Worm (Caenorhabditis elegans) whole organism, young adult: Measurements from ENCODE around the gene C07A9.9.

Source experiments
- B0035.1 ChIP-seq: sonication (generic microtip); optimal IDR thresholded peaks from 2 replicates; lab custom pipeline; 2016; ENCODE audit warnings: missing genetic modification characterization, mild to moderate bottlenecking, missing compliant biosample characterization, missing genotype, missing genetic modification reagents
- C17E4.6 ChIP-seq: fragments of 200-800 bp; sonication (Bioruptor generic); IDR thresholded peaks from 2 replicates; pipeline ENCODE4 v1.3.6; 2022; ENCODE audit warnings: missing genetic modification reagents, missing genetic modification characterization, missing compliant biosample characterization
- F22D6.2 ChIP-seq: sonication (generic microtip); optimal IDR thresholded peaks from 2 replicates; lab custom pipeline; 2016; ENCODE audit warnings: mild to moderate bottlenecking, missing genetic modification characterization, missing compliant biosample characterization
- F33H1.4 ChIP-seq: fragments of 200-800 bp; sonication (Bioruptor generic); IDR thresholded peaks from 2 replicates; pipeline ENCODE4 v1.3.6; 2022; ENCODE audit warnings: missing genetic modification reagents, missing genetic modification characterization, missing compliant biosample characterization
- K11D2.4 ChIP-seq: fragments of 200-800 bp; sonication (Bioruptor generic); IDR thresholded peaks from 2 replicates; pipeline ENCODE4 v1.3.6; 2022; ENCODE audit warnings: missing genetic modification reagents, missing genetic modification characterization, missing compliant biosample characterization
- K12H6.12 ChIP-seq: fragments of 200-800 bp; sonication (Bioruptor generic); optimal IDR thresholded peaks from 2 replicates; lab custom pipeline; 2018; ENCODE audit warnings: mild to moderate bottlenecking, missing genetic modification characterization, missing compliant biosample characterization
- Y53G8AR.9 ChIP-seq: fragments of 200-800 bp; sonication (Bioruptor generic); conservative IDR thresholded peaks from 2 replicates; pipeline ENCODE4 v1.3.6; 2022; ENCODE audit warnings: missing genetic modification reagents, missing genetic modification characterization, missing compliant biosample characterization
- Y56A3A.18 ChIP-seq: fragments of 200-800 bp; sonication (Bioruptor generic); IDR thresholded peaks from 2 replicates; pipeline ENCODE4 v1.3.6; 2022; ENCODE audit warnings: missing genetic modification reagents, missing genetic modification characterization, missing compliant biosample characterization
- Y95B8A.8 ChIP-seq: fragments of 200-800 bp; sonication (Bioruptor generic); IDR thresholded peaks from 2 replicates; pipeline ENCODE4 v1.3.6; 2022; ENCODE audit warnings: missing genetic modification reagents, missing genetic modification characterization, missing compliant biosample characterization
- ZK185.1 ChIP-seq: sonication (generic microtip); optimal IDR thresholded peaks from 2 replicates; lab custom pipeline; 2016; ENCODE audit warnings: mild to moderate bottlenecking, missing genetic modification characterization, missing compliant biosample characterization; ENCODE audit not compliant: poor library complexity, severe bottlenecking
- akir-1 ChIP-seq: fragments of 200-800 bp; sonication (Bioruptor generic); optimal IDR thresholded peaks from 2 replicates; lab custom pipeline; 2018; ENCODE audit warnings: mild to moderate bottlenecking, missing genetic modification characterization, moderate library complexity, missing compliant biosample characterization
- attf-5 ChIP-seq: fragments of 200-800 bp; sonication (Bioruptor generic); optimal IDR thresholded peaks from 2 replicates; lab custom pipeline; 2018; ENCODE audit warnings: mild to moderate bottlenecking, missing genetic modification characterization, missing compliant biosample characterization
- attf-6 ChIP-seq: fragments of 200-800 bp; sonication (Bioruptor generic); IDR thresholded peaks from 2 replicates; pipeline ENCODE4 v1.3.6; 2022; ENCODE audit warnings: missing genetic modification reagents, missing genetic modification characterization, missing compliant biosample characterization
- ccch-3 ChIP-seq: fragments of 200-800 bp; sonication (Bioruptor generic); optimal IDR thresholded peaks from 2 replicates; lab custom pipeline; 2018; ENCODE audit warnings: mild to moderate bottlenecking, missing genetic modification characterization, missing compliant biosample characterization
- cebp-1 ChIP-seq, 2 experiments: fragments of 200-800 bp in 1 of 2; sonication (Bioruptor generic) in 1 of 2; sonication (generic microtip) in 1 of 2; IDR thresholded peaks in 1 of 2; optimal IDR thresholded peaks in 1 of 2; 2 replicates each; pipeline versions ENCODE4 v1.3.6 to Lab custom; 2017 to 2022; ENCODE audit warnings: missing compliant biosample characterization in 2 of 2, missing genetic modification characterization in 2 of 2, mild to moderate bottlenecking in 1 of 2, missing genetic modification reagents in 1 of 2, moderate library complexity in 1 of 2
- ceh-58 ChIP-seq: fragments of 200-800 bp; sonication (Bioruptor generic); IDR thresholded peaks from 2 replicates; pipeline ENCODE4 v1.3.6; 2022; ENCODE audit warnings: missing genetic modification characterization, missing compliant biosample characterization
- die-1 ChIP-seq: sonication (generic microtip); optimal IDR thresholded peaks from 2 replicates; lab custom pipeline; 2016; ENCODE audit warnings: missing genotype, mild to moderate bottlenecking, missing genetic modification characterization, missing compliant biosample characterization
- dpl-1 ChIP-seq: fragments of 150-350 bp; optimal IDR thresholded peaks from 2 replicates; lab custom pipeline; 2014; ENCODE audit warnings: missing biosample characterization, missing genetic modification reagents, missing genetic modification characterization
- egl-44 ChIP-seq: fragments of 200-800 bp; sonication (Bioruptor generic); IDR thresholded peaks from 2 replicates; pipeline ENCODE4 v1.3.6; 2022; ENCODE audit warnings: missing genetic modification reagents, missing genetic modification characterization, missing compliant biosample characterization
- egrh-3 ChIP-seq: fragments of 200-800 bp; sonication (Bioruptor generic); IDR thresholded peaks from 2 replicates; pipeline ENCODE4 v1.3.6; 2022; ENCODE audit warnings: missing genetic modification reagents, missing genetic modification characterization, missing compliant biosample characterization
- fkh-3 ChIP-seq: sonication (generic microtip); optimal IDR thresholded peaks from 2 replicates; lab custom pipeline; 2016; ENCODE audit warnings: mild to moderate bottlenecking, missing genetic modification characterization, missing compliant biosample characterization
- him-1 ChIP-seq: sonication (generic microtip); optimal IDR thresholded peaks from 2 replicates; lab custom pipeline; 2016; ENCODE audit warnings: missing genotype, missing genetic modification reagents, missing genetic modification characterization, missing compliant biosample characterization
- hlh-26 ChIP-seq: fragments of 200-800 bp; sonication (Bioruptor generic); conservative IDR thresholded peaks from 2 replicates; pipeline ENCODE4 v1.3.6; 2022; ENCODE audit warnings: missing genetic modification reagents, missing genetic modification characterization, missing compliant biosample characterization
- hmg-1.2 ChIP-seq: fragments of 200-800 bp; sonication (Bioruptor generic); IDR thresholded peaks from 2 replicates; pipeline ENCODE4 v1.3.6; 2022; ENCODE audit warnings: missing genetic modification reagents, missing genetic modification characterization, missing compliant biosample characterization
- hrde-1 ChIP-seq: sonication (generic microtip); optimal IDR thresholded peaks from 2 replicates; lab custom pipeline; 2016; ENCODE audit warnings: missing genetic modification characterization, mild to moderate bottlenecking, missing compliant biosample characterization, moderate library complexity, missing genotype, missing genetic modification reagents, borderline replicate concordance
- hsf-1 ChIP-seq: fragments of 200-800 bp; sonication (Bioruptor generic); IDR thresholded peaks from 2 replicates; pipeline ENCODE4 v1.3.6; 2022; ENCODE audit warnings: missing genetic modification reagents, missing genetic modification characterization, missing compliant biosample characterization
- lin-35 ChIP-seq, 3 experiments: fragments of 150-350 bp in 2 of 3; sonication (generic microtip) in 1 of 3; optimal IDR thresholded peaks; 2 replicates each; lab custom pipeline; 2014 to 2018; ENCODE audit warnings: missing biosample characterization in 3 of 3, missing genetic modification characterization in 3 of 3, missing genetic modification reagents in 3 of 3
- lir-1 ChIP-seq: fragments of 200-800 bp; sonication (Bioruptor generic); conservative IDR thresholded peaks from 2 replicates; pipeline ENCODE4 v1.3.6; 2022; ENCODE audit warnings: missing genetic modification reagents, missing genetic modification characterization, missing compliant biosample characterization
- lsl-1 ChIP-seq: fragments of 200-800 bp; sonication (Bioruptor generic); optimal IDR thresholded peaks from 2 replicates; lab custom pipeline; 2018; ENCODE audit warnings: mild to moderate bottlenecking, missing genetic modification characterization, moderate library complexity, missing compliant biosample characterization
- lsy-27 ChIP-seq: sonication (generic microtip); optimal IDR thresholded peaks from 2 replicates; lab custom pipeline; 2017; ENCODE audit warnings: missing genetic modification characterization, mild to moderate bottlenecking, missing compliant biosample characterization, antibody characterized with exemption, missing genotype, borderline replicate concordance; ENCODE audit not compliant: insufficient read depth
- mel-28 ChIP-seq: sonication (generic microtip); optimal IDR thresholded peaks from 2 replicates; lab custom pipeline; 2016; ENCODE audit warnings: borderline replicate concordance, mild to moderate bottlenecking, missing genetic modification characterization, missing compliant biosample characterization
- mxl-1 ChIP-seq: sonication (generic microtip); optimal IDR thresholded peaks from 2 replicates; lab custom pipeline; 2016; ENCODE audit warnings: missing genetic modification characterization, missing compliant biosample characterization
- nhr-179 ChIP-seq: sonication (generic microtip); optimal IDR thresholded peaks from 2 replicates; lab custom pipeline; 2016; ENCODE audit warnings: mild to moderate bottlenecking, missing genetic modification characterization, missing compliant biosample characterization
- nhr-27 ChIP-seq: fragments of 200-800 bp; sonication (Bioruptor generic); optimal IDR thresholded peaks from 2 replicates; lab custom pipeline; 2018; ENCODE audit warnings: mild to moderate bottlenecking, missing genetic modification characterization, moderate library complexity, missing compliant biosample characterization
- nhr-80 ChIP-seq: sonication (generic microtip); optimal IDR thresholded peaks from 2 replicates; lab custom pipeline; 2016; ENCODE audit warnings: missing genetic modification characterization, missing compliant biosample characterization
- nhr-90 ChIP-seq: sonication (generic microtip); optimal IDR thresholded peaks from 2 replicates; lab custom pipeline; 2016; ENCODE audit warnings: missing genotype, mild to moderate bottlenecking, missing genetic modification characterization, missing compliant biosample characterization
- pha-4 ChIP-seq: fragments of 150-350 bp; sonication (generic microtip); optimal IDR thresholded peaks from 2 replicates; lab custom pipeline; 2014; ENCODE audit warnings: missing biosample characterization, missing genetic modification reagents, missing genetic modification characterization
- rec-8 ChIP-seq, 2 experiments: sonication (generic microtip); optimal IDR thresholded peaks; 2 replicates each; lab custom pipeline; 2016; ENCODE audit warnings: mild to moderate bottlenecking in 2 of 2, missing genetic modification characterization in 2 of 2, missing genetic modification reagents in 2 of 2, missing genotype in 2 of 2, missing biosample characterization in 1 of 2, missing compliant biosample characterization in 1 of 2, moderate library complexity in 1 of 2
- sdz-38 ChIP-seq: sonication (generic microtip); optimal IDR thresholded peaks from 2 replicates; lab custom pipeline; 2016; ENCODE audit warnings: missing genotype, missing genetic modification characterization, missing compliant biosample characterization
- snpc-1.3 ChIP-seq: sonication (generic microtip); optimal IDR thresholded peaks from 2 replicates; lab custom pipeline; 2017; ENCODE audit warnings: missing genetic modification characterization, mild to moderate bottlenecking, missing compliant biosample characterization, antibody characterized with exemption, moderate library complexity, missing genotype, missing genetic modification reagents; ENCODE audit not compliant: insufficient read depth
- tbx-9 ChIP-seq: sonication (generic microtip); optimal IDR thresholded peaks from 2 replicates; lab custom pipeline; 2016; ENCODE audit warnings: borderline replicate concordance, missing genetic modification characterization, inconsistent platforms, missing compliant biosample characterization
- zfh-2 ChIP-seq: fragments of 200-800 bp; sonication (Bioruptor generic); conservative IDR thresholded peaks from 2 replicates; pipeline ENCODE4 v1.3.6; 2022; ENCODE audit warnings: missing genetic modification reagents, missing genetic modification characterization, missing compliant biosample characterization
- ztf-18 ChIP-seq: sonication (generic microtip); optimal IDR thresholded peaks from 2 replicates; lab custom pipeline; 2016; ENCODE audit warnings: missing genotype, mild to moderate bottlenecking, missing genetic modification characterization, missing compliant biosample characterization
- ztf-22 ChIP-seq: fragments of 200-800 bp; sonication (Bioruptor generic); optimal IDR thresholded peaks from 2 replicates; lab custom pipeline; 2018; ENCODE audit warnings: mild to moderate bottlenecking, missing genetic modification characterization, moderate library complexity, missing compliant biosample characterization
- ztf-28 ChIP-seq: fragments of 200-800 bp; sonication (Bioruptor generic); IDR thresholded peaks from 2 replicates; pipeline ENCODE4 v1.3.6; 2022; ENCODE audit warnings: missing genetic modification reagents, missing genetic modification characterization, missing compliant biosample characterization

The C07A9.9 gene

ce11 chrIII:9631117-9631655, 36.3 kb downstream of the C07A9.9 start, which contains the start of gene ubc-7 (continued):
- no peak for TF ChIP-seq pha-4 (tag; lab: Kevin White, UChicago)
- peak; percentile 69 for TF ChIP-seq lsl-1 (GFP tag; lab: Kevin White, UChicago)
- TF ChIP-seq egl-44, result no peak
- no peak for TF ChIP-seq ztf-22
- no peak for TF ChIP-seq mxl-1 (tag; lab: Kevin White, UChicago)
- TF ChIP-seq attf-6 (GFP tag; lab: Robert Waterston, UW), result no peak

ce11 chrIII:9629855-9630254, 37.6 kb downstream of the C07A9.9 start, which contains the start of gene rpac-19:
Gene rpac-19 (minus strand): TSS chrIII:9629885.
- TF ChIP-seq F22D6.2, result peak; percentile 38
- TF ChIP-seq lir-1 (GFP tag; lab: Robert Waterston, UW), result no peak
- peak; percentile 90 for TF ChIP-seq Y95B8A.8 (GFP tag; lab: Robert Waterston, UW)
- TF ChIP-seq him-1, result peak; percentile 6
- TF ChIP-seq ceh-58 (GFP tag; lab: Robert Waterston, UW), result no peak
- peak in 2 of 3 experiments; percentile 23 to 79 for TF ChIP-seq lin-35 (GFP tag; optimal IDR thresholded peaks at IDR 0.05; lab: Kevin White, UChicago)
- peak; percentile 66 for TF ChIP-seq F33H1.4 (GFP tag; lab: Robert Waterston, UW)
- TF ChIP-seq hsf-1 (GFP tag; lab: Robert Waterston, UW), result peak; percentile 80
- peak; percentile 53 for TF ChIP-seq snpc-1.3 (tag; lab: Kevin White, UChicago)
- peak; percentile 28 for TF ChIP-seq die-1 (tag; lab: Kevin White, UChicago)
- peak; percentile 79 for TF ChIP-seq hrde-1
- peak in 1 of 2 experiments; percentile 57 for TF ChIP-seq rec-8 (tag; optimal IDR thresholded peaks at IDR 0.05; lab: Kevin White, UChicago)
- TF ChIP-seq ztf-18 (tag; lab: Kevin White, UChicago), result peak; percentile 75
- TF ChIP-seq nhr-80 (tag; lab: Kevin White, UChicago), result peak; percentile 62
- TF ChIP-seq ccch-3, result no peak
- TF ChIP-seq zfh-2, result no peak
- no peak for TF ChIP-seq akir-1 (GFP tag; lab: Kevin White, UChicago)
- peak; percentile 28 for TF ChIP-seq nhr-90 (tag; lab: Kevin White, UChicago)
- TF ChIP-seq ztf-28 (GFP tag; lab: Robert Waterston, UW), result no peak
- peak; percentile 10 for TF ChIP-seq dpl-1 (GFP tag; lab: Kevin White, UChicago)
- peak; percentile 33; the same call in 1 of the 2 replicates for TF ChIP-seq K11D2.4 (GFP tag; lab: Robert Waterston, UW)
- TF ChIP-seq hlh-26 (GFP tag; lab: Robert Waterston, UW), result no peak
- peak; percentile 30 for TF ChIP-seq mel-28 (tag; lab: Kevin White, UChicago)
- no peak for TF ChIP-seq fkh-3 (tag; lab: Kevin White, UChicago)
- TF ChIP-seq C17E4.6 (GFP tag; lab: Robert Waterston, UW), result peak; percentile 48; the same call in 1 of the 2 replicates
- peak; percentile 25 for TF ChIP-seq K12H6.12 (tag; lab: Kevin White, UChicago)
- peak; percentile 81 for TF ChIP-seq ZK185.1 (tag; lab: Kevin White, UChicago)
- TF ChIP-seq Y56A3A.18 (GFP tag; lab: Robert Waterston, UW), result no peak
- TF ChIP-seq Y53G8AR.9 (GFP tag; lab: Robert Waterston, UW), result peak; percentile 82; the same call in 1 of the 2 replicates
- TF ChIP-seq B0035.1 (tag; lab: Kevin White, UChicago), result peak; percentile 13
- TF ChIP-seq hmg-1.2 (GFP tag; lab: Robert Waterston, UW), result peak; percentile 45
- TF ChIP-seq cebp-1 (GFP tag; IDR thresholded peaks at IDR 0.05; lab: Robert Waterston, UW), result 0 out of 2 replicates have a peak, but pooled peaks have one; percentile 51
- peak; percentile 83 for TF ChIP-seq cebp-1 (tag; optimal IDR thresholded peaks at IDR 0.05; lab: Kevin White, UChicago)
- TF ChIP-seq nhr-179, result no peak
- TF ChIP-seq nhr-27 (tag; lab: Kevin White, UChicago), result no peak
- peak; percentile 79 for TF ChIP-seq attf-5
- no peak for TF ChIP-seq tbx-9 (tag; lab: Kevin White, UChicago)
- no peak for TF ChIP-seq egrh-3 (GFP tag; lab: Robert Waterston, UW)
- no peak for TF ChIP-seq sdz-38 (tag; lab: Kevin White, UChicago)
- no peak for TF ChIP-seq lsy-27 (tag; lab: Kevin White, UChicago)
